Fruit fly (Drosophila melanogaster): ENCODE results near the gene Pgant8.

Gene Pgant8

dm6 chr3L:15708158-15708557 is 24.5 kb downstream of the Pgant8 start:
- no peak for TF ChIP-seq Pif1A (GFP tag; optimal IDR thresholded peaks at IDR 0.05)
- 0 out of 3 replicates have a peak, but pooled peaks have one; percentile 53 for TF ChIP-seq fd96Ca (GFP tag; IDR thresholded peaks at IDR 0.05)

dm6 chr3L:15708579-15708978 is 24.9 kb downstream of the Pgant8 start:
- TF ChIP-seq D1 (tag; optimal IDR thresholded peaks at IDR 0.05) (no peak), CG4496 (GFP tag; IDR thresholded peaks at IDR 0.05) (peak; percentile 69; the same call in 1 of the 3 replicates), CG8301 (tag; optimal IDR thresholded peaks at IDR 0.05) (peak; percentile 81), CG32121 (GFP tag; IDR thresholded peaks at IDR 0.05) (peak; percentile 83), CG12605 (GFP tag; IDR thresholded peaks at IDR 0.05) (0 out of 2 replicates have a peak, but pooled peaks have one; percentile 30), CG14655 (GFP tag; optimal IDR thresholded peaks at IDR 0.05) (peak; percentile 67), Ets98B (GFP tag; IDR thresholded peaks at IDR 0.05) (peak; percentile 64), Snoo (tag; optimal IDR thresholded peaks at IDR 0.05) (no peak)

dm6 chr3L:15710125-15710524 is 26.5 kb downstream of the Pgant8 start:
- TF ChIP-seq Pif1B (GFP tag; optimal IDR thresholded peaks at IDR 0.05): no peak
- no peak for TF ChIP-seq CG8301 (tag; optimal IDR thresholded peaks at IDR 0.05)
- no peak for TF ChIP-seq CG32121 (GFP tag; IDR thresholded peaks at IDR 0.05)
- TF ChIP-seq Pif1A (GFP tag; optimal IDR thresholded peaks at IDR 0.05): no peak

- TF ChIP-seq CG12605 (GFP tag; IDR thresholded peaks at IDR 0.05) (no peak), gl (tag; optimal IDR thresholded peaks at IDR 0.05) (no peak), CG13204 (GFP tag; optimal IDR thresholded peaks at IDR 0.05) (no peak), Snoo (tag; optimal IDR thresholded peaks at IDR 0.05) (no peak), D1 (tag; optimal IDR thresholded peaks at IDR 0.05) (no peak), fd96Ca (GFP tag; IDR thresholded peaks at IDR 0.05) (no peak), CG14655 (GFP tag; optimal IDR thresholded peaks at IDR 0.05) (no peak), CG15710 (tag; optimal IDR thresholded peaks at IDR 0.05) (no peak), Pif1A (GFP tag; optimal IDR thresholded peaks at IDR 0.05) (no peak), CG4496 (GFP tag; IDR thresholded peaks at IDR 0.05) (no peak), CG34367 (tag; optimal IDR thresholded peaks at IDR 0.05) (no peak)
Observed at dm6 chr3L:15711164-15711563, 27.5 kb downstream of the Pgant8 start.

- TF ChIP-seq CG15710 (tag; optimal IDR thresholded peaks at IDR 0.05) (no peak), CG10348 (GFP tag; IDR thresholded peaks at IDR 0.05) (no peak), D1 (tag; optimal IDR thresholded peaks at IDR 0.05) (no peak), Pif1B (GFP tag; optimal IDR thresholded peaks at IDR 0.05) (no peak), CG32121 (GFP tag; IDR thresholded peaks at IDR 0.05) (no peak), CG8159 (tag; optimal IDR thresholded peaks at IDR 0.05) (no peak), fd96Ca (GFP tag; IDR thresholded peaks at IDR 0.05) (no peak), CG14655 (GFP tag; optimal IDR thresholded peaks at IDR 0.05) (no peak), CG34367 (tag; optimal IDR thresholded peaks at IDR 0.05) (no peak), Pif1A (GFP tag; optimal IDR thresholded peaks at IDR 0.05) (no peak), rn (GFP tag; IDR thresholded peaks at IDR 0.05) (no peak), Ets98B (GFP tag; IDR thresholded peaks at IDR 0.05) (no peak), EcR (GFP tag; optimal IDR thresholded peaks at IDR 0.05) (no peak), CG9948 (tag; optimal IDR thresholded peaks at IDR 0.05) (no peak), gl (tag; optimal IDR thresholded peaks at IDR 0.05) (no peak), Snoo (tag; optimal IDR thresholded peaks at IDR 0.05) (no peak), CG12605 (GFP tag; IDR thresholded peaks at IDR 0.05) (no peak), CG17806 (tag; optimal IDR thresholded peaks at IDR 0.05) (no peak), CG4496 (GFP tag; IDR thresholded peaks at IDR 0.05) (no peak)
Observed at dm6 chr3L:15712063-15712462, 28.4 kb downstream of the Pgant8 start.

dm6 chr3L:15713932-15714492 is 30.3 kb downstream of the Pgant8 start:
- TF ChIP-seq CG17806 (tag; optimal IDR thresholded peaks at IDR 0.05) (no peak), gl (tag; optimal IDR thresholded peaks at IDR 0.05) (no peak), CG14655 (GFP tag; optimal IDR thresholded peaks at IDR 0.05) (no peak), Pif1A (GFP tag; optimal IDR thresholded peaks at IDR 0.05) (no peak), CG34367 (tag; optimal IDR thresholded peaks at IDR 0.05) (no peak), CG4496 (GFP tag; IDR thresholded peaks at IDR 0.05) (no peak), CG12605 (GFP tag; IDR thresholded peaks at IDR 0.05) (no peak), CG8159 (tag; optimal IDR thresholded peaks at IDR 0.05) (no peak), CG13204 (GFP tag; optimal IDR thresholded peaks at IDR 0.05) (no peak), fd96Ca (GFP tag; IDR thresholded peaks at IDR 0.05) (no peak), EcR (GFP tag; optimal IDR thresholded peaks at IDR 0.05) (no peak)

- TF ChIP-seq EcR (GFP tag; optimal IDR thresholded peaks at IDR 0.05) (no peak), CG8301 (tag; optimal IDR thresholded peaks at IDR 0.05) (no peak), CG17806 (tag; optimal IDR thresholded peaks at IDR 0.05) (no peak)
Observed at dm6 chr3L:15715788-15716503, 32.3 kb downstream of the Pgant8 start, which contains the start of gene CG42571. Gene CG42571 (plus strand): TSS chr3L:15716453.
